Fruit fly (Drosophila melanogaster) whole organism, wandering third instar larva: ENCODE measurements around the gene CG9667.
A peak's percentile ranks its signal among the peaks of the same experiment; 100 is the strongest.

Experiments
- Abd-B ChIP-seq: fragments of >200 bp; optimal IDR thresholded peaks from 2 replicates; lab custom pipeline; 2017; ENCODE audit warnings: missing biosample characterization, missing genetic modification characterization
- CG32264 ChIP-seq: fragments of 200-800 bp; sonication (Bioruptor generic); optimal IDR thresholded peaks from 2 replicates; lab custom pipeline; 2016; ENCODE audit warnings: missing biosample characterization, missing genetic modification characterization
- CG9705 ChIP-seq: fragments of 200-800 bp; sonication (Bioruptor generic); optimal IDR thresholded peaks from 2 replicates; lab custom pipeline; 2018; ENCODE audit warnings: missing biosample characterization, mild to moderate bottlenecking, missing genetic modification characterization
- CrebA ChIP-seq: fragments of 200-800 bp; sonication (Bioruptor generic); optimal IDR thresholded peaks from 2 replicates; lab custom pipeline; 2016; ENCODE audit warnings: missing biosample characterization, mild to moderate bottlenecking, missing genetic modification characterization, borderline replicate concordance
- Dfd ChIP-seq: fragments of >200 bp; optimal IDR thresholded peaks from 2 replicates; lab custom pipeline; 2017; ENCODE audit warnings: missing biosample characterization, missing genetic modification characterization
- Dif ChIP-seq: fragments of 200-275, 200-300 bp; sonication (Bioruptor generic); optimal IDR thresholded peaks from 2 replicates; lab custom pipeline; 2018; ENCODE audit warnings: missing biosample characterization, missing genetic modification characterization; ENCODE audit not compliant: partially characterized antibody
- GATAd ChIP-seq: sonication (Bioruptor generic); optimal IDR thresholded peaks from 2 replicates; lab custom pipeline; 2016; ENCODE audit warnings: missing biosample characterization, missing genetic modification characterization
- HLH106 ChIP-seq: fragments of 200-800 bp; optimal IDR thresholded peaks from 3 replicates; lab custom pipeline; 2019; ENCODE audit warnings: missing biosample characterization, mild to moderate bottlenecking, missing genetic modification characterization, moderate library complexity
- Hr83 ChIP-seq: fragments of 200-300 bp; sonication (Bioruptor generic); optimal IDR thresholded peaks from 2 replicates; lab custom pipeline; 2016; ENCODE audit warnings: missing biosample characterization, mild to moderate bottlenecking, missing genetic modification characterization, moderate library complexity; ENCODE audit not compliant: poor library complexity, severe bottlenecking
- Jra ChIP-seq: sonication (Bioruptor generic); optimal IDR thresholded peaks from 2 replicates; lab custom pipeline; 2016; ENCODE audit warnings: missing biosample characterization, missing genetic modification characterization
- Mio ChIP-seq: sonication (Bioruptor generic); optimal IDR thresholded peaks from 2 replicates; lab custom pipeline; 2016; ENCODE audit warnings: missing biosample characterization, missing genetic modification characterization
- Myc ChIP-seq: fragments of >200 bp; optimal IDR thresholded peaks from 2 replicates; lab custom pipeline; 2017
- N ChIP-seq: fragments of >200 bp; optimal IDR thresholded peaks from 2 replicates; lab custom pipeline; 2018; ENCODE audit warnings: missing biosample characterization, missing external identifiers, missing genetic modification characterization
- Rel ChIP-seq, 2 experiments: fragments of 200-800 bp; sonication (Bioruptor generic) in 1 of 2; optimal IDR thresholded peaks; 2 replicates in 1 of 2; 3 replicates in 1 of 2; lab custom pipeline; 2016 to 2019; ENCODE audit warnings: mild to moderate bottlenecking in 2 of 2, missing biosample characterization in 2 of 2, missing genetic modification characterization in 2 of 2, moderate library complexity in 1 of 2
- Sp1 ChIP-seq: fragments of 200-800 bp; sonication (Bioruptor generic); optimal IDR thresholded peaks from 3 replicates; lab custom pipeline; 2019; ENCODE audit warnings: missing biosample characterization, mild to moderate bottlenecking, missing genetic modification characterization, moderate library complexity
- br ChIP-seq: fragments of 200-800 bp; sonication (Bioruptor generic); optimal IDR thresholded peaks from 2 replicates; lab custom pipeline; 2016; ENCODE audit warnings: missing biosample characterization, missing genetic modification characterization
- dl ChIP-seq, 2 experiments: fragments of 175-275, 200-275 bp in 1 of 2; fragments of 200-275 bp in 1 of 2; sonication (Bioruptor generic); optimal IDR thresholded peaks; lab custom pipeline; 2018; ENCODE audit warnings: mild to moderate bottlenecking in 2 of 2, missing biosample characterization in 2 of 2, missing genetic modification characterization in 2 of 2, moderate library complexity in 2 of 2; ENCODE audit not compliant: partially characterized antibody in 2 of 2, insufficient read depth in 1 of 2
- dmrt93B ChIP-seq: fragments of 200-800 bp; sonication (Bioruptor generic); optimal IDR thresholded peaks from 2 replicates; lab custom pipeline; 2018; ENCODE audit warnings: missing biosample characterization, mild to moderate bottlenecking, missing genetic modification characterization
- dsf ChIP-seq: sonication (Bioruptor generic); optimal IDR thresholded peaks from 2 replicates; lab custom pipeline; 2016; ENCODE audit warnings: missing biosample characterization, missing genetic modification characterization, borderline replicate concordance
- ey ChIP-seq: fragments of 200-800 bp; sonication (Bioruptor generic); optimal IDR thresholded peaks from 2 replicates; lab custom pipeline; 2016; ENCODE audit warnings: missing biosample characterization, missing genetic modification characterization
- foxo ChIP-seq, 2 experiments: fragments of 200-800 bp; sonication (Bioruptor generic); optimal IDR thresholded peaks; 2 replicates in 1 of 2; 3 replicates in 1 of 2; lab custom pipeline; 2016 to 2017; ENCODE audit warnings: missing biosample characterization in 2 of 2, missing genetic modification characterization in 2 of 2
- fru ChIP-seq: fragments of 200-800 bp; sonication (Bioruptor generic); optimal IDR thresholded peaks from 3 replicates; lab custom pipeline; 2016; ENCODE audit warnings: missing biosample characterization, mild to moderate bottlenecking, missing genetic modification characterization
- h ChIP-seq: fragments of 200-800 bp; sonication (Bioruptor generic); optimal IDR thresholded peaks from 3 replicates; lab custom pipeline; 2016; ENCODE audit warnings: missing biosample characterization, mild to moderate bottlenecking, missing genetic modification characterization
- lola ChIP-seq: fragments of >200 bp; optimal IDR thresholded peaks from 2 replicates; lab custom pipeline; 2017; ENCODE audit warnings: missing biosample characterization, missing genetic modification characterization
- pan ChIP-seq: fragments of >200 bp; optimal IDR thresholded peaks from 2 replicates; lab custom pipeline; 2017
- psq ChIP-seq: fragments of 200-800 bp; sonication (Bioruptor generic); optimal IDR thresholded peaks from 3 replicates; lab custom pipeline; 2017; ENCODE audit warnings: missing biosample characterization, mild to moderate bottlenecking, missing genetic modification characterization, moderate library complexity
- sage ChIP-seq: fragments of 200-800 bp; sonication (Bioruptor generic); optimal IDR thresholded peaks from 2 replicates; lab custom pipeline; 2016; ENCODE audit warnings: missing biosample characterization, mild to moderate bottlenecking, missing genetic modification characterization
- sv ChIP-seq: fragments of 200-800 bp; sonication (Bioruptor generic); optimal IDR thresholded peaks from 3 replicates; lab custom pipeline; 2016; ENCODE audit warnings: missing biosample characterization, missing genetic modification characterization
- woc ChIP-seq: sonication (Bioruptor generic); optimal IDR thresholded peaks from 2 replicates; lab custom pipeline; 2016; ENCODE audit warnings: missing biosample characterization, mild to moderate bottlenecking, missing genetic modification characterization

The CG9667 gene

dm6 chr3R:8152578-8153191 lies 26.5 kb upstream of the CG9667 start:
- no peak for TF ChIP-seq h (GFP tag; lab: Kevin White, UChicago)
- TF ChIP-seq, all 38 proteins: peak for 0

- TF ChIP-seq CrebA (GFP tag; lab: Kevin White, UChicago) (no peak), HLH106 (tag; lab: Kevin White, UChicago) (no peak), Hr83 (GFP tag; lab: Kevin White, UChicago) (no peak), GATAd (GFP tag; lab: Kevin White, UChicago) (no peak), Myc (lab: Kevin White, UChicago) (no peak), woc (GFP tag; lab: Kevin White, UChicago) (no peak), Sp1 (GFP tag; lab: Kevin White, UChicago) (no peak), foxo (GFP tag; optimal IDR thresholded peaks at IDR 0.05; lab: Kevin White, UChicago) (no peak), Rel (GFP tag; optimal IDR thresholded peaks at IDR 0.05; lab: Kevin White, UChicago) (no peak), Rel (tag; optimal IDR thresholded peaks at IDR 0.05; lab: Kevin White, UChicago) (no peak), h (GFP tag; lab: Kevin White, UChicago) (no peak), N (GFP tag; lab: Kevin White, UChicago) (no peak), Dif (GFP tag; lab: Kevin White, UChicago) (no peak), dmrt93B (GFP tag; lab: Kevin White, UChicago) (no peak), lola (GFP tag; lab: Kevin White, UChicago) (no peak)
- TF ChIP-seq, all 38 proteins: peak for 0
These were observed 25.0 kb upstream of the CG9667 start for dm6 chr3R:8151163-8151562.

dm6 chr3R:8149995-8150394 lies 23.8 kb upstream of the CG9667 start:
- no peak for TF ChIP-seq Rel (GFP tag; optimal IDR thresholded peaks at IDR 0.05; lab: Kevin White, UChicago)
- peak; percentile 71 for TF ChIP-seq Rel (tag; optimal IDR thresholded peaks at IDR 0.05; lab: Kevin White, UChicago)
- TF ChIP-seq Dfd (GFP tag; lab: Kevin White, UChicago): no peak
- TF ChIP-seq, all 38 proteins: peak for 1

- TF ChIP-seq Sp1 (GFP tag; lab: Kevin White, UChicago) (no peak), lola (GFP tag; lab: Kevin White, UChicago) (no peak), dsf (no peak)
- TF ChIP-seq, all 38 proteins: peak for 0
These were observed 22.8 kb upstream of the CG9667 start for dm6 chr3R:8149003-8149402.

dm6 chr3R:8146892-8147384 lies 20.8 kb upstream of the CG9667 start:
- TF ChIP-seq h (GFP tag; lab: Kevin White, UChicago): no peak
- no peak for TF ChIP-seq N (GFP tag; lab: Kevin White, UChicago)
- no peak for TF ChIP-seq Abd-B
- TF ChIP-seq Dfd (GFP tag; lab: Kevin White, UChicago): no peak
- TF ChIP-seq pan: no peak
- no peak for TF ChIP-seq foxo (GFP tag; optimal IDR thresholded peaks at IDR 0.05; lab: Kevin White, UChicago)
- TF ChIP-seq Mio: no peak
- TF ChIP-seq fru: no peak
- no peak for TF ChIP-seq CG9705
- TF ChIP-seq sage (GFP tag; lab: Kevin White, UChicago): no peak
- no peak for TF ChIP-seq dl (GFP tag; optimal IDR thresholded peaks at IDR 0.05; lab: Kevin White, UChicago; ENCODE audit: insufficient read depth in 1 of 2, partially characterized antibody in 2 of 2)
- TF ChIP-seq Jra (GFP tag; lab: Kevin White, UChicago): no peak
- TF ChIP-seq br (GFP tag; lab: Kevin White, UChicago): no peak
- TF ChIP-seq, all 38 proteins: peak for 0

- no peak for TF ChIP-seq woc (GFP tag; lab: Kevin White, UChicago)
- TF ChIP-seq CG9705: no peak
- no peak for TF ChIP-seq fru
- no peak for TF ChIP-seq CG32264 (GFP tag; lab: Kevin White, UChicago)
- no peak for TF ChIP-seq Rel (GFP tag; optimal IDR thresholded peaks at IDR 0.05; lab: Kevin White, UChicago)
- TF ChIP-seq Rel (tag; optimal IDR thresholded peaks at IDR 0.05; lab: Kevin White, UChicago): no peak
- TF ChIP-seq ey (GFP tag; lab: Kevin White, UChicago): no peak
- TF ChIP-seq psq (GFP tag; lab: Kevin White, UChicago): no peak
- TF ChIP-seq sv: no peak
- TF ChIP-seq Myc (lab: Kevin White, UChicago): no peak
- TF ChIP-seq dmrt93B (GFP tag; lab: Kevin White, UChicago): no peak
- no peak for TF ChIP-seq br (GFP tag; lab: Kevin White, UChicago)
- TF ChIP-seq Dfd (GFP tag; lab: Kevin White, UChicago): no peak
- TF ChIP-seq dsf: no peak
These were observed 19.6 kb upstream of the CG9667 start for dm6 chr3R:8145764-8146163.
